Fruit fly (Drosophila melanogaster): ENCODE data around the gene Lip3.
A peak's percentile ranks its signal among the peaks of the same experiment; 100 is the strongest.

Gene Lip3

dm6 chr3R:13400902-13401721 is 29.4 kb upstream of the Lip3 start:
- TF ChIP-seq Eip78C (GFP tag), result peak; percentile 99
- peak; percentile 25 for TF ChIP-seq Hr38 (GFP tag; optimal IDR thresholded peaks at IDR 0.05)
- peak; percentile 95 for TF ChIP-seq acj6 (GFP tag; optimal IDR thresholded peaks at IDR 0.05)
- peak; percentile 96 for TF ChIP-seq OdsH (GFP tag; optimal IDR thresholded peaks at IDR 0.05)
- peak; percentile 93 for TF ChIP-seq achi (GFP tag; optimal IDR thresholded peaks at IDR 0.05)
- TF ChIP-seq CG3919 (GFP tag; optimal IDR thresholded peaks at IDR 0.05), result peak; percentile 91
- TF ChIP-seq Gug (GFP tag; IDR thresholded peaks at IDR 0.05), result peak; percentile 81
- TF ChIP-seq CG11902 (GFP tag; optimal IDR thresholded peaks at IDR 0.05), result peak; percentile 81
- peak; percentile 18 for TF ChIP-seq fkh (GFP tag; optimal IDR thresholded peaks at IDR 0.05)
- peak; percentile 85; the same call in 2 of the 3 replicates for TF ChIP-seq eg (GFP tag; IDR thresholded peaks at IDR 0.05)
- peak; percentile 94 for TF ChIP-seq CG10669 (GFP tag; optimal IDR thresholded peaks at IDR 0.05)
- peak; percentile 91 for TF ChIP-seq CG7368 (GFP tag; optimal IDR thresholded peaks at IDR 0.05)
- TF ChIP-seq Blimp-1 (GFP tag; optimal IDR thresholded peaks at IDR 0.05), result peak; percentile 91
- peak; percentile 74 for TF ChIP-seq fd85E (GFP tag; optimal IDR thresholded peaks at IDR 0.05)
- TF ChIP-seq CG8319 (GFP tag; optimal IDR thresholded peaks at IDR 0.05), result peak; percentile 88
- TF ChIP-seq Sox15 (GFP tag; optimal IDR thresholded peaks at IDR 0.05), result peak; percentile 92
- peak; percentile 74 for TF ChIP-seq CG11294 (GFP tag; IDR thresholded peaks at IDR 0.05)
- peak; percentile 97 for TF ChIP-seq esn (GFP tag; optimal IDR thresholded peaks at IDR 0.05)
- peak; percentile 51 for TF ChIP-seq Eip93F (GFP tag; optimal IDR thresholded peaks at IDR 0.05)
- peak; percentile 92 for TF ChIP-seq dsx (GFP tag; optimal IDR thresholded peaks at IDR 0.05; ENCODE audit: poor library complexity, severe bottlenecking)
- peak; percentile 93 for TF ChIP-seq vri (GFP tag; optimal IDR thresholded peaks at IDR 0.05)
- TF ChIP-seq CG10631 (GFP tag; optimal IDR thresholded peaks at IDR 0.05), result peak; percentile 95
- peak; percentile 93 for TF ChIP-seq topi (GFP tag; optimal IDR thresholded peaks at IDR 0.05)
- TF ChIP-seq CG6854 (GFP tag; optimal IDR thresholded peaks at IDR 0.05), result peak; percentile 68
- TF ChIP-seq pdm3 (GFP tag; optimal IDR thresholded peaks at IDR 0.05), result peak; percentile 97
- TF ChIP-seq net (GFP tag; optimal IDR thresholded peaks at IDR 0.05), result peak; percentile 96
- peak; percentile 93 for TF ChIP-seq Ets96B (tag; optimal IDR thresholded peaks at IDR 0.05)
- peak; percentile 90 for TF ChIP-seq CG16779 (tag; optimal IDR thresholded peaks at IDR 0.05)
- peak; percentile 94 for TF ChIP-seq CG8119 (GFP tag; IDR thresholded peaks at IDR 0.05)
- peak; percentile 85 to 95 for TF ChIP-seq salr (GFP tag; optimal IDR thresholded peaks at IDR 0.05)
- TF ChIP-seq lz (GFP tag; optimal IDR thresholded peaks at IDR 0.05), result peak; percentile 96
- TF ChIP-seq CG6276 (GFP tag; optimal IDR thresholded peaks at IDR 0.05), result peak; percentile 92
- TF ChIP-seq CG8632 (GFP tag; optimal IDR thresholded peaks at IDR 0.05), result peak; percentile 96
- TF ChIP-seq dac (GFP tag; optimal IDR thresholded peaks at IDR 0.05), result peak; percentile 82
- TF ChIP-seq cyc (GFP tag; optimal IDR thresholded peaks at IDR 0.05), result peak; percentile 89
- peak; percentile 80 for TF ChIP-seq Lpt (GFP tag; optimal IDR thresholded peaks at IDR 0.05)
- peak; percentile 96 for TF ChIP-seq Sox14 (GFP tag; optimal IDR thresholded peaks at IDR 0.05)
- TF ChIP-seq Sox102F (GFP tag; optimal IDR thresholded peaks at IDR 0.05), result peak; percentile 95
- peak; percentile 94 for TF ChIP-seq Hr39 (GFP tag; optimal IDR thresholded peaks at IDR 0.05)
- TF ChIP-seq CG1621 (tag; optimal IDR thresholded peaks at IDR 0.05), result peak; percentile 91
- TF ChIP-seq spab (GFP tag; optimal IDR thresholded peaks at IDR 0.05), result peak; percentile 92
- peak; percentile 90 for TF ChIP-seq Ets21C (GFP tag; optimal IDR thresholded peaks at IDR 0.05)
- peak; percentile 95 for TF ChIP-seq Met (GFP tag; optimal IDR thresholded peaks at IDR 0.05)
- TF ChIP-seq svp (GFP tag), result peak; percentile 97
- TF ChIP-seq CG9139 (GFP tag; optimal IDR thresholded peaks at IDR 0.05), result peak; percentile 76
- peak; percentile 94 for TF ChIP-seq Smox (GFP tag; optimal IDR thresholded peaks at IDR 0.05)
- TF ChIP-seq CG3032 (tag; optimal IDR thresholded peaks at IDR 0.05), result peak; percentile 96
- TF ChIP-seq ss (GFP tag; optimal IDR thresholded peaks at IDR 0.05), result peak; percentile 91 to 93
- peak; percentile 97 for TF ChIP-seq Hr4 (GFP tag; optimal IDR thresholded peaks at IDR 0.05)
- peak; percentile 97 for TF ChIP-seq Eip75B (GFP tag; optimal IDR thresholded peaks at IDR 0.05)

Measured in whole organism, prepupa.